Fruit fly (Drosophila melanogaster): ENCODE data around the gene CG14324.

- no peak for TF ChIP-seq insv (optimal IDR thresholded peaks at IDR 0.05)
- no peak for TF ChIP-seq ttk (optimal IDR thresholded peaks at IDR 0.05)
- no peak for TF ChIP-seq Sin3A (optimal IDR thresholded peaks at IDR 0.05)
- no peak for TF ChIP-seq h (optimal IDR thresholded peaks at IDR 0.05)
- no peak for TF ChIP-seq psq (optimal IDR thresholded peaks at IDR 0.05)
Measured at dm6 chr3R:17595084-17595483, 23.5 kb downstream of the CG14324 start, which contains the start of gene Sgs5.
